Worm (Caenorhabditis elegans) whole organism, late embryonic: ENCODE results near the gene mct-4.

ENCODE experiments used
- C38D4.7 ChIP-seq: fragments of 200-800 bp; sonication (Bioruptor generic); optimal IDR thresholded peaks from 2 replicates; lab custom pipeline; 2018; ENCODE audit warnings: mild to moderate bottlenecking, missing genetic modification characterization, moderate library complexity, missing compliant biosample characterization
- K02D7.2 ChIP-seq: sonication (generic microtip); optimal IDR thresholded peaks from 2 replicates; lab custom pipeline; 2017; ENCODE audit warnings: mild to moderate bottlenecking, missing genetic modification characterization, missing compliant biosample characterization
- Y22D7AL.16 ChIP-seq: sonication (generic microtip); optimal IDR thresholded peaks from 2 replicates; lab custom pipeline; 2016; ENCODE audit warnings: missing genetic modification characterization, missing compliant biosample characterization
- ama-1 ChIP-seq: fragments of 150-350 bp; optimal IDR thresholded peaks from 2 replicates; lab custom pipeline; 2014
- ceh-14 ChIP-seq: sonication (generic microtip); optimal IDR thresholded peaks from 2 replicates; lab custom pipeline; 2016; ENCODE audit warnings: missing genotype, missing genetic modification characterization, missing compliant biosample characterization
- ceh-18 ChIP-seq: sonication (generic microtip); optimal IDR thresholded peaks from 2 replicates; lab custom pipeline; 2016; ENCODE audit warnings: missing genetic modification characterization, missing compliant biosample characterization
- ceh-19 ChIP-seq: fragments of 200-800 bp; sonication (Bioruptor generic); optimal IDR thresholded peaks from 2 replicates; lab custom pipeline; 2018; ENCODE audit warnings: mild to moderate bottlenecking, missing genetic modification characterization, missing compliant biosample characterization
- ceh-2 ChIP-seq: sonication (generic microtip); optimal IDR thresholded peaks from 2 replicates; lab custom pipeline; 2016; ENCODE audit warnings: missing genotype, missing genetic modification characterization, missing compliant biosample characterization
- ceh-22 ChIP-seq: sonication (generic microtip); optimal IDR thresholded peaks from 2 replicates; lab custom pipeline; 2017; ENCODE audit warnings: missing biosample characterization, missing genetic modification characterization
- ceh-30 ChIP-seq: fragments of 150-350 bp; optimal IDR thresholded peaks from 2 replicates; lab custom pipeline; 2014; ENCODE audit warnings: missing biosample characterization, missing genetic modification characterization
- ceh-31 ChIP-seq: sonication (generic microtip); optimal IDR thresholded peaks from 2 replicates; lab custom pipeline; 2016; ENCODE audit warnings: missing genetic modification characterization, missing compliant biosample characterization
- ceh-6 ChIP-seq: fragments of 200-800 bp; sonication (Bioruptor generic); optimal IDR thresholded peaks from 2 replicates; lab custom pipeline; 2018; ENCODE audit warnings: mild to moderate bottlenecking, missing genetic modification characterization, missing compliant biosample characterization
- ceh-9 ChIP-seq: sonication (generic microtip); optimal IDR thresholded peaks from 2 replicates; lab custom pipeline; 2016; ENCODE audit warnings: mild to moderate bottlenecking, missing genetic modification characterization, inconsistent platforms, missing compliant biosample characterization
- che-1 ChIP-seq: sonication (generic microtip); optimal IDR thresholded peaks from 2 replicates; lab custom pipeline; 2016; ENCODE audit warnings: mild to moderate bottlenecking, missing genetic modification characterization, missing compliant biosample characterization
- dmd-4 ChIP-seq: sonication (generic microtip); optimal IDR thresholded peaks from 2 replicates; lab custom pipeline; 2016; ENCODE audit warnings: borderline replicate concordance, missing genetic modification characterization, missing compliant biosample characterization
- dve-1 ChIP-seq: sonication (generic microtip); optimal IDR thresholded peaks from 2 replicates; lab custom pipeline; 2017; ENCODE audit warnings: antibody characterized with exemption, mild to moderate bottlenecking, missing genetic modification characterization, missing compliant biosample characterization
- elt-2 ChIP-seq: sonication (generic microtip); optimal IDR thresholded peaks from 2 replicates; lab custom pipeline; 2016; ENCODE audit warnings: missing genetic modification reagents, missing genetic modification characterization, missing compliant biosample characterization
- ets-4 ChIP-seq: sonication (generic microtip); optimal IDR thresholded peaks from 2 replicates; lab custom pipeline; 2016; ENCODE audit warnings: missing genetic modification characterization, missing compliant biosample characterization
- fax-1 ChIP-seq: sonication (generic microtip); optimal IDR thresholded peaks from 2 replicates; lab custom pipeline; 2016; ENCODE audit warnings: missing genotype, missing genetic modification characterization, missing compliant biosample characterization
- fkh-10 ChIP-seq: fragments of 150-350 bp; optimal IDR thresholded peaks from 2 replicates; lab custom pipeline; 2014; ENCODE audit warnings: missing biosample characterization, missing genetic modification reagents, missing genetic modification characterization
- fkh-6 ChIP-seq: sonication (generic microtip); optimal IDR thresholded peaks from 2 replicates; lab custom pipeline; 2016; ENCODE audit warnings: missing genetic modification characterization, missing compliant biosample characterization
- hlh-13 ChIP-seq: fragments of 200-800 bp; sonication (Bioruptor generic); optimal IDR thresholded peaks from 2 replicates; lab custom pipeline; 2018; ENCODE audit warnings: mild to moderate bottlenecking, missing genetic modification characterization, missing compliant biosample characterization
- hlh-30 ChIP-seq: sonication (generic microtip); optimal IDR thresholded peaks from 2 replicates; lab custom pipeline; 2017; ENCODE audit warnings: antibody characterized with exemption, missing genetic modification characterization, missing compliant biosample characterization; ENCODE audit not compliant: insufficient read depth
- hlh-6 ChIP-seq: sonication (generic microtip); optimal IDR thresholded peaks from 2 replicates; lab custom pipeline; 2016; ENCODE audit warnings: missing genotype, missing genetic modification characterization, missing compliant biosample characterization
- hlh-8 ChIP-seq: sonication (generic microtip); optimal IDR thresholded peaks from 2 replicates; lab custom pipeline; 2016; ENCODE audit warnings: missing genotype, missing genetic modification characterization, missing compliant biosample characterization
- lim-6 ChIP-seq: sonication (generic microtip); optimal IDR thresholded peaks from 2 replicates; lab custom pipeline; 2016; ENCODE audit warnings: missing genetic modification characterization, missing compliant biosample characterization
- lin-11 ChIP-seq: fragments of 200-800 bp; sonication (Bioruptor generic); optimal IDR thresholded peaks from 2 replicates; lab custom pipeline; 2018; ENCODE audit warnings: mild to moderate bottlenecking, missing genetic modification characterization, missing compliant biosample characterization
- madf-2 ChIP-seq: sonication (generic microtip); optimal IDR thresholded peaks from 2 replicates; lab custom pipeline; 2017; ENCODE audit warnings: missing genetic modification characterization, missing compliant biosample characterization
- nfya-1 ChIP-seq: sonication (generic microtip); optimal IDR thresholded peaks from 2 replicates; lab custom pipeline; 2017; ENCODE audit warnings: missing genetic modification characterization, mild to moderate bottlenecking, missing compliant biosample characterization, antibody characterized with exemption, moderate library complexity
- nhr-11 ChIP-seq: fragments of 150-350 bp; optimal IDR thresholded peaks from 2 replicates; lab custom pipeline; 2014; ENCODE audit warnings: missing biosample characterization, missing genetic modification characterization
- nhr-232 ChIP-seq: sonication (generic microtip); optimal IDR thresholded peaks from 2 replicates; lab custom pipeline; 2016; ENCODE audit warnings: missing genetic modification characterization, missing compliant biosample characterization
- npax-4 ChIP-seq: sonication (generic microtip); optimal IDR thresholded peaks from 2 replicates; lab custom pipeline; 2016; ENCODE audit warnings: missing genetic modification characterization, missing compliant biosample characterization
- odd-2 ChIP-seq: sonication (generic microtip); optimal IDR thresholded peaks from 2 replicates; lab custom pipeline; 2017; ENCODE audit warnings: antibody characterized with exemption, mild to moderate bottlenecking, missing genetic modification characterization, missing compliant biosample characterization
- pag-3 ChIP-seq: sonication (generic microtip); optimal IDR thresholded peaks from 2 replicates; lab custom pipeline; 2016; ENCODE audit warnings: missing compliant biosample characterization, missing genetic modification characterization, borderline replicate concordance
- pat-9 ChIP-seq: fragments of 200-800 bp; sonication (Bioruptor generic); optimal IDR thresholded peaks from 2 replicates; lab custom pipeline; 2018; ENCODE audit warnings: mild to moderate bottlenecking, missing genetic modification characterization, moderate library complexity, missing compliant biosample characterization
- pax-1 ChIP-seq: fragments of 150-350 bp; optimal IDR thresholded peaks from 2 replicates; lab custom pipeline; 2014; ENCODE audit warnings: missing biosample characterization, missing genetic modification characterization
- pros-1 ChIP-seq: fragments of 150-350 bp; optimal IDR thresholded peaks from 2 replicates; lab custom pipeline; 2014; ENCODE audit warnings: missing biosample characterization, missing genetic modification reagents, missing genetic modification characterization
- ref-2 ChIP-seq: sonication (generic microtip); optimal IDR thresholded peaks from 2 replicates; lab custom pipeline; 2016; ENCODE audit warnings: missing genetic modification characterization, missing compliant biosample characterization
- sdc-2 ChIP-seq: sonication (generic microtip); optimal IDR thresholded peaks from 2 replicates; lab custom pipeline; 2016; ENCODE audit warnings: missing genotype, missing genetic modification characterization, missing compliant biosample characterization
- sox-4 ChIP-seq: sonication (generic microtip); optimal IDR thresholded peaks from 2 replicates; lab custom pipeline; 2017; ENCODE audit warnings: mild to moderate bottlenecking, missing genetic modification characterization, inconsistent platforms, missing compliant biosample characterization
- tbx-2 ChIP-seq: sonication (generic microtip); optimal IDR thresholded peaks from 2 replicates; lab custom pipeline; 2016; ENCODE audit warnings: missing genetic modification characterization, missing compliant biosample characterization
- ttx-3 ChIP-seq: sonication (generic microtip); optimal IDR thresholded peaks from 2 replicates; lab custom pipeline; 2016; ENCODE audit warnings: missing genetic modification reagents, missing genetic modification characterization, missing compliant biosample characterization
- unc-3 ChIP-seq, 2 experiments: fragments of 200-800 bp in 1 of 2; sonication (Bioruptor generic) in 1 of 2; sonication (generic microtip) in 1 of 2; conservative IDR thresholded peaks in 1 of 2; optimal IDR thresholded peaks in 1 of 2; 2 replicates each; pipeline versions ENCODE4 v1.3.6 to Lab custom; 2016 to 2022; ENCODE audit warnings: missing compliant biosample characterization in 2 of 2, missing genetic modification characterization in 2 of 2, missing genetic modification reagents in 1 of 2
- unc-42 ChIP-seq: sonication (generic microtip); optimal IDR thresholded peaks from 2 replicates; lab custom pipeline; 2016; ENCODE audit warnings: missing genotype, missing genetic modification characterization, missing compliant biosample characterization
- unc-55 ChIP-seq: sonication (generic microtip); optimal IDR thresholded peaks from 2 replicates; lab custom pipeline; 2017; ENCODE audit warnings: missing biosample characterization, missing genetic modification reagents, missing genetic modification characterization
- unc-86 ChIP-seq: sonication (generic microtip); optimal IDR thresholded peaks from 2 replicates; lab custom pipeline; 2016; ENCODE audit warnings: missing genetic modification characterization, missing compliant biosample characterization
- zip-5 ChIP-seq: sonication (generic microtip); optimal IDR thresholded peaks from 2 replicates; lab custom pipeline; 2016; ENCODE audit warnings: missing genetic modification characterization, missing compliant biosample characterization
- ztf-16 ChIP-seq: sonication (generic microtip); optimal IDR thresholded peaks from 2 replicates; lab custom pipeline; 2017; ENCODE audit warnings: missing genetic modification characterization, missing compliant biosample characterization

Gene mct-4

ce11 chrX:4960910-4961680 is 31.5 kb upstream of the mct-4 start (continued):
- no peak for TF ChIP-seq ttx-3 (tag; lab: Kevin White, UChicago)
- no peak for TF ChIP-seq pat-9
- TF ChIP-seq che-1 (tag; lab: Kevin White, UChicago), result no peak
- TF ChIP-seq hlh-8 (tag; lab: Kevin White, UChicago), result no peak
- TF ChIP-seq ceh-31 (tag; lab: Kevin White, UChicago), result peak; percentile 15
- no peak for TF ChIP-seq nhr-11 (tag; lab: Kevin White, UChicago)
- no peak for TF ChIP-seq lim-6
- TF ChIP-seq lin-11 (tag; lab: Kevin White, UChicago), result no peak
- TF ChIP-seq madf-2 (tag; lab: Kevin White, UChicago), result no peak
- TF ChIP-seq tbx-2 (tag; lab: Kevin White, UChicago), result peak; percentile 27
- TF ChIP-seq unc-3 (GFP tag; conservative IDR thresholded peaks at IDR 0.05; lab: Robert Waterston, UW), result no peak
- TF ChIP-seq unc-3 (tag; optimal IDR thresholded peaks at IDR 0.05; lab: Kevin White, UChicago), result no peak
- no peak for TF ChIP-seq dmd-4
- no peak for TF ChIP-seq fkh-6 (tag; lab: Kevin White, UChicago)
- TF ChIP-seq hlh-30 (tag; lab: Kevin White, UChicago), result no peak
- no peak for TF ChIP-seq nfya-1 (tag; lab: Kevin White, UChicago)
- no peak for TF ChIP-seq unc-55 (GFP tag; lab: Kevin White, UChicago)
- TF ChIP-seq ets-4 (tag; lab: Kevin White, UChicago), result no peak

- no peak for TF ChIP-seq ceh-6 (GFP tag; lab: Kevin White, UChicago)
- no peak for TF ChIP-seq dve-1
- TF ChIP-seq madf-2 (tag; lab: Kevin White, UChicago), result no peak
- TF ChIP-seq sdc-2, result peak; percentile 42
- TF ChIP-seq unc-42, result peak; percentile 13
- no peak for TF ChIP-seq dmd-4
- no peak for TF ChIP-seq pros-1
- TF ChIP-seq hlh-6 (tag; lab: Kevin White, UChicago), result no peak
- no peak for TF ChIP-seq unc-55 (GFP tag; lab: Kevin White, UChicago)
- TF ChIP-seq ceh-14 (tag; lab: Kevin White, UChicago), result peak; percentile 11
- no peak for TF ChIP-seq unc-3 (GFP tag; conservative IDR thresholded peaks at IDR 0.05; lab: Robert Waterston, UW)
- no peak for TF ChIP-seq unc-3 (tag; optimal IDR thresholded peaks at IDR 0.05; lab: Kevin White, UChicago)
- TF ChIP-seq elt-2 (tag; lab: Kevin White, UChicago), result no peak
- no peak for TF ChIP-seq zip-5 (tag; lab: Kevin White, UChicago)
- no peak for TF ChIP-seq pax-1 (tag; lab: Kevin White, UChicago)
- no peak for TF ChIP-seq fkh-6 (tag; lab: Kevin White, UChicago)
- no peak for TF ChIP-seq pag-3 (tag; lab: Kevin White, UChicago)
- no peak for TF ChIP-seq hlh-13 (GFP tag; lab: Kevin White, UChicago)
- TF ChIP-seq lim-6, result no peak
- TF ChIP-seq ceh-18, result peak; percentile 49
- TF ChIP-seq ceh-2 (tag; lab: Kevin White, UChicago), result peak; percentile 2
- TF ChIP-seq npax-4 (tag; lab: Kevin White, UChicago), result no peak
- TF ChIP-seq ets-4 (tag; lab: Kevin White, UChicago), result no peak
- TF ChIP-seq nhr-232 (tag; lab: Kevin White, UChicago), result no peak
- TF ChIP-seq fax-1 (tag; lab: Kevin White, UChicago), result no peak
- no peak for TF ChIP-seq K02D7.2 (tag; lab: Kevin White, UChicago)
- no peak for TF ChIP-seq ceh-19 (GFP tag; lab: Kevin White, UChicago)
- TF ChIP-seq C38D4.7, result no peak
- TF ChIP-seq ama-1 (lab: Kevin White, UChicago), result peak; percentile 18
- TF ChIP-seq ttx-3 (tag; lab: Kevin White, UChicago), result no peak
- TF ChIP-seq ceh-22, result no peak
- no peak for TF ChIP-seq Y22D7AL.16 (tag; lab: Kevin White, UChicago)
- TF ChIP-seq che-1 (tag; lab: Kevin White, UChicago), result no peak
- TF ChIP-seq nhr-11 (tag; lab: Kevin White, UChicago), result no peak
- TF ChIP-seq fkh-10 (GFP tag; lab: Kevin White, UChicago), result no peak
- TF ChIP-seq unc-86 (tag; lab: Kevin White, UChicago), result no peak
- no peak for TF ChIP-seq sox-4
- no peak for TF ChIP-seq ceh-30 (tag; lab: Kevin White, UChicago)
- TF ChIP-seq ceh-9 (tag; lab: Kevin White, UChicago), result no peak
- TF ChIP-seq ref-2 (tag; lab: Kevin White, UChicago), result peak; percentile 39
- TF ChIP-seq odd-2, result no peak
- no peak for TF ChIP-seq ztf-16 (tag; lab: Kevin White, UChicago)
These were observed 30.9 kb upstream of the mct-4 start, which contains the start of gene act-4 for ce11 chrX:4960422-4960821. act-4 (plus strand) TSS chrX:4960621.
